Fruit fly (Drosophila melanogaster) whole organism, prepupa: ENCODE measurements around the gene CG16721.

Experiments
- CG11762 ChIP-seq: fragments of 200-800 bp; sonication (Bioruptor generic); optimal IDR thresholded peaks from 3 replicates; lab custom pipeline; 2016; ENCODE audit warnings: missing biosample characterization, missing genetic modification characterization; ENCODE audit not compliant: insufficient read depth
- CG31627 ChIP-seq: fragments of 200-800 bp; sonication (Bioruptor generic); optimal IDR thresholded peaks from 3 replicates; lab custom pipeline; 2016; ENCODE audit warnings: missing biosample characterization, missing genetic modification characterization
- CG32006 ChIP-seq: fragments of 200-800 bp; sonication (Bioruptor generic); optimal IDR thresholded peaks from 3 replicates; lab custom pipeline; 2017; ENCODE audit warnings: missing biosample characterization, mild to moderate bottlenecking, missing genetic modification characterization
- CG6163 ChIP-seq: fragments of 200-800 bp; sonication (Bioruptor generic); IDR thresholded peaks from 3 replicates; pipeline ENCODE4 v1.3.6; 2022; ENCODE audit warnings: missing biosample characterization, missing genetic modification characterization
- CG6276 ChIP-seq: fragments of 200-800 bp; sonication (Bioruptor generic); optimal IDR thresholded peaks from 2 replicates; lab custom pipeline; 2017; ENCODE audit warnings: missing biosample characterization, mild to moderate bottlenecking, missing genetic modification characterization
- CG7368 ChIP-seq: fragments of 200-800 bp; sonication (Bioruptor generic); optimal IDR thresholded peaks from 3 replicates; lab custom pipeline; 2016; ENCODE audit warnings: missing biosample characterization, missing genetic modification characterization
- CG9139 ChIP-seq: fragments of 200-800 bp; sonication (Bioruptor generic); optimal IDR thresholded peaks from 3 replicates; lab custom pipeline; 2017; ENCODE audit warnings: missing biosample characterization, mild to moderate bottlenecking, missing genetic modification characterization
- Hr39 ChIP-seq: fragments of 200-800 bp; sonication (Bioruptor generic); optimal IDR thresholded peaks from 2 replicates; lab custom pipeline; 2016; ENCODE audit warnings: missing biosample characterization, missing genetic modification characterization
- OdsH ChIP-seq: fragments of 200-800 bp; sonication (Bioruptor generic); optimal IDR thresholded peaks from 3 replicates; lab custom pipeline; 2016; ENCODE audit warnings: missing biosample characterization, missing genetic modification characterization
- salr ChIP-seq, 2 experiments: fragments of 200-800 bp; sonication (Bioruptor generic); optimal IDR thresholded peaks; 3 replicates each; lab custom pipeline; 2016 to 2018; ENCODE audit warnings: missing biosample characterization in 2 of 2, missing genetic modification characterization in 2 of 2, mild to moderate bottlenecking in 1 of 2

DNA sequence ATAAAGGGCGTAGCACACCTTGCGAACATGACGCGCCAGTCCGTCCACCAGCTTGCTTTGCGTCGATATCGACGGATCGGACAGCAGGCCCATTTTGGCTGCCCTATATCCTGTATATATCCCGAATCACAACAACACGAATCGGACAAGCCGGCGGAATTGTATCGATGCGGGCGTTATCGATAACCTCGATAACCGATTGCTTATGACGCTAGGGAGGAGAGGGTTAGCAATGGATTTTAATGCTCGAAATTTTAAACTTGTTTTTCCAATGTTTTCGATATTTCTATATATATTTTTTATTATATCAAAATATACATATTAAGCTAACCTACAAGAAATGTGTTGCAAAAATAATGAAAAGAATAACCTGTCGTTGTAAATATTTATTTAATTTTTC, 6.5 kb upstream of the CG16721 start, which contains the start of gene GAA1:
- no peak for TF ChIP-seq CG31627 (GFP tag; lab: Kevin White, UChicago)
- no peak for TF ChIP-seq CG6163
- TF ChIP-seq CG7368 (GFP tag; lab: Kevin White, UChicago): no peak
- no peak for TF ChIP-seq CG11762
- no peak for TF ChIP-seq salr (GFP tag; optimal IDR thresholded peaks at IDR 0.05; lab: Kevin White, UChicago)
- TF ChIP-seq OdsH (GFP tag; lab: Kevin White, UChicago): no peak
- no peak for TF ChIP-seq CG6276 (GFP tag; lab: Kevin White, UChicago)
- no peak for TF ChIP-seq CG9139 (GFP tag; lab: Kevin White, UChicago)
- TF ChIP-seq Hr39 (GFP tag; lab: Kevin White, UChicago): no peak
- TF ChIP-seq CG32006 (GFP tag; lab: Kevin White, UChicago): no peak
